Fruit fly (Drosophila melanogaster) whole organism: ENCODE results near the gene CG14341.

Experiments used
- CG8478 ChIP-seq: fragments of >200 bp; optimal IDR thresholded peaks from 2 replicates; lab custom pipeline; 2018; ENCODE audit warnings: inconsistent platforms
- Dll ChIP-seq: fragments of >200 bp; optimal IDR thresholded peaks from 2 replicates; lab custom pipeline; 2017
- EcR ChIP-seq, 2 experiments: fragments of >200 bp; optimal IDR thresholded peaks; 2 replicates each; lab custom pipeline; 2017; ENCODE audit warnings: missing biosample characterization in 2 of 2, missing genetic modification characterization in 2 of 2, missing genetic modification reagents in 2 of 2
- pan ChIP-seq: fragments of >200 bp; optimal IDR thresholded peaks from 2 replicates; lab custom pipeline; 2017
- psq ChIP-seq: fragments of >200 bp; optimal IDR thresholded peaks from 2 replicates; lab custom pipeline; 2017
- usp ChIP-seq: fragments of >200 bp; optimal IDR thresholded peaks from 2 replicates; lab custom pipeline; 2017; ENCODE audit warnings: missing biosample characterization, missing genetic modification characterization, mixed read lengths

- TF ChIP-seq pan (no peak), CG8478 (lab: Kevin White, UChicago) (no peak), psq (no peak), usp (GFP tag; lab: Kevin White, UChicago) (no peak), Dll (lab: Kevin White, UChicago) (no peak), EcR (GFP tag; optimal IDR thresholded peaks at IDR 0.05; lab: Kevin White, UChicago) (no peak)
These were observed 37.9 kb upstream of the CG14341 start for dm6 chr2L:1128344-1128931.
